Worm (Caenorhabditis elegans) whole organism, L1 larva: ENCODE data around the gene ham-3.

Experiments
- aha-1 ChIP-seq: fragments of 150-350 bp; optimal IDR thresholded peaks from 2 replicates; lab custom pipeline; 2014; ENCODE audit warnings: missing biosample characterization, missing genetic modification characterization
- aly-2 ChIP-seq: fragments of 150-350 bp; optimal IDR thresholded peaks from 2 replicates; lab custom pipeline; 2014; ENCODE audit warnings: missing biosample characterization, missing genetic modification characterization
- ceh-82 ChIP-seq, 3 experiments: fragments of 150-350 bp in 1 of 3; sonication (generic microtip) in 2 of 3; optimal IDR thresholded peaks; 2 replicates each; lab custom pipeline; 2014 to 2017; ENCODE audit warnings: missing biosample characterization in 3 of 3, missing genetic modification characterization in 3 of 3
- ceh-88 ChIP-seq: fragments of 200-800 bp; sonication (Bioruptor generic); IDR thresholded peaks from 2 replicates; pipeline ENCODE4 v1.3.6; 2022; ENCODE audit warnings: missing genetic modification characterization, missing compliant biosample characterization
- efl-1 ChIP-seq, 4 experiments: fragments of 150-350 bp; optimal IDR thresholded peaks in 3 of 4; peaks in 1 of 4; 1 replicate in 1 of 4; 2 replicates in 3 of 4; lab custom pipeline; 2014; ENCODE audit warnings: missing biosample characterization in 2 of 4, missing genetic modification characterization in 2 of 4, missing genetic modification reagents in 2 of 4
- nhr-19 ChIP-seq: fragments of 200-800 bp; sonication (Bioruptor generic); conservative IDR thresholded peaks from 2 replicates; pipeline ENCODE4 v1.3.6; 2022; ENCODE audit warnings: missing genetic modification characterization, missing compliant biosample characterization
- skn-1 ChIP-seq: fragments of 150-350 bp; optimal IDR thresholded peaks from 2 replicates; lab custom pipeline; 2014; ENCODE audit warnings: missing biosample characterization, missing genetic modification characterization
- unc-98 ChIP-seq: fragments of 200-800 bp; sonication (Bioruptor generic); IDR thresholded peaks from 2 replicates; pipeline ENCODE4 v1.3.6; 2022; ENCODE audit warnings: missing genetic modification characterization, missing compliant biosample characterization
- ztf-4 ChIP-seq: fragments of 150-350 bp; optimal IDR thresholded peaks from 2 replicates; lab custom pipeline; 2014; ENCODE audit warnings: missing biosample characterization, missing genetic modification characterization

DNA sequence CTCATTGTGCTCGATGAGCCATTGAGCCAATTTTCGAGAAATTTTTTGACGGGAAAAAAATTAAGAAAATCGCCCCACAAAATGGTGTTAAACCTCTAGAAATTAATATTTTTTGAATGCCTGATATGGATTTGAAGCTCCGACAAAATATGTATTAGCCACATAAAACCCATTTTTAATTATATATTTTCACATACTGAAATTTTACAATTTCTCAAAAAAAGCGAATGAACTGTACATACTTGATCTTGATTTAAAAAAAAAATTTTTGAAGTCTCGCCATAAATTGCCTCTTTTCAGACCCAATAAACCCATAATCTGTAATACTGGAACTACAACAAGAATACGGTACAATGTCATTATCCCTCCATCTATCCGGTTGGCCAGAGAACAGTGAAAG is 31.9 kb downstream of the ham-3 start, which contains the start of gene nac-3:
- TF ChIP-seq skn-1 (tag; lab: Kevin White, UChicago), result no peak
- TF ChIP-seq ceh-88, result no peak
- no peak for TF ChIP-seq aha-1 (tag; lab: Kevin White, UChicago)
- TF ChIP-seq unc-98, result no peak
- TF ChIP-seq aly-2 (tag; lab: Kevin White, UChicago), result no peak
- TF ChIP-seq nhr-19 (GFP tag; lab: Robert Waterston, UW), result no peak
- TF ChIP-seq efl-1 (optimal IDR thresholded peaks at IDR 0.05; lab: Kevin White, UChicago), result no peak
- no peak for TF ChIP-seq efl-1 (GFP tag; optimal IDR thresholded peaks at IDR 0.05 in 1 of 2; lab: Kevin White, UChicago)
- TF ChIP-seq ztf-4 (tag; lab: Kevin White, UChicago), result no peak
- TF ChIP-seq ceh-82 (tag; optimal IDR thresholded peaks at IDR 0.05; lab: Kevin White, UChicago), result no peak
